Worm (Caenorhabditis elegans) whole organism, L4/young adult: ENCODE data around the gene smf-3.

ENCODE experiments used
- W03F9.2 ChIP-seq: fragments of 150-350 bp; optimal IDR thresholded peaks from 2 replicates; lab custom pipeline; 2014; ENCODE audit warnings: missing biosample characterization, missing genetic modification characterization
- dao-5 ChIP-seq: sonication (generic microtip); optimal IDR thresholded peaks from 2 replicates; lab custom pipeline; 2016; ENCODE audit warnings: missing genotype, missing genetic modification characterization, moderate library complexity, missing compliant biosample characterization
- him-1 ChIP-seq: sonication (generic microtip); optimal IDR thresholded peaks from 2 replicates; lab custom pipeline; 2016; ENCODE audit warnings: missing genotype, missing genetic modification reagents, missing genetic modification characterization, missing compliant biosample characterization

DNA sequence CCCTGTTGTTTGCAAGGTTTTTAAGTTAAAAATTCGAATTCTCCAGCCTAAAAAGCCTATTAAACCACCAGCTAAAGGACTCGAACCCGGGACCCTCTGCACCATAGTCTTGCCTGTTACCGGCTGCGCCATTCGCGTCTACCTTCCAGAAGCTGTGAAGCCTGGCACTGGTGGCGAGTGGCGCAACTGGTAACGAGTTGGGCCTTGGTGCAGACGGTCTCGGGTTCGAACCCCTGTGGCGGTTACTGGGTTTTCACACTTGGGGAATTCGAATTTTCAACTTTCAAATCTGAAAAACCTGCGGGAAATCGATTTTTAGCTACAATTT lies 15.8 kb upstream of the smf-3 start:
- TF ChIP-seq him-1, result no peak
- TF ChIP-seq dao-5 (tag; lab: Kevin White, UChicago), result no peak
- no peak for TF ChIP-seq W03F9.2 (tag; lab: Kevin White, UChicago)
